Fruit fly (Drosophila melanogaster) whole organism, embryonic: ENCODE results near the gene CG9672.

Experiments used
- CG34376 ChIP-seq: fragments of 200-800 bp; sonication (Bioruptor generic); optimal IDR thresholded peaks from 2 replicates; lab custom pipeline; 2018; ENCODE audit warnings: missing biosample characterization, mild to moderate bottlenecking, missing genetic modification characterization
- CG8765 ChIP-seq: fragments of 200-800 bp; sonication (Bioruptor generic); IDR thresholded peaks from 2 replicates; pipeline ENCODE4 v1.3.6; 2022; ENCODE audit warnings: missing biosample characterization, missing genetic modification characterization
- Hr51 ChIP-seq, 2 experiments: fragments of 200-800 bp; sonication (Bioruptor generic); optimal IDR thresholded peaks; 2 replicates in 1 of 2; 3 replicates in 1 of 2; lab custom pipeline; 2016 to 2018; ENCODE audit warnings: missing biosample characterization in 2 of 2, missing genetic modification characterization in 2 of 2, mild to moderate bottlenecking in 1 of 2, moderate library complexity in 1 of 2
- Oli ChIP-seq: fragments of 200-800 bp; sonication (Bioruptor generic); optimal IDR thresholded peaks from 2 replicates; lab custom pipeline; 2018; ENCODE audit warnings: missing biosample characterization, mild to moderate bottlenecking, missing genetic modification characterization, moderate library complexity
- chm ChIP-seq: fragments of 200-800 bp; sonication (Bioruptor generic); IDR thresholded peaks from 2 replicates; pipeline ENCODE4 v1.3.6; 2022; ENCODE audit warnings: missing biosample characterization, missing genetic modification characterization
- jigr1 ChIP-seq: fragments of 200-800 bp; sonication (Bioruptor generic); IDR thresholded peaks from 3 replicates; pipeline ENCODE4 v1.3.6; 2022; ENCODE audit warnings: missing biosample characterization, missing genetic modification characterization
- nom ChIP-seq: fragments of 200-800 bp; sonication (Bioruptor generic); optimal IDR thresholded peaks from 2 replicates; lab custom pipeline; 2017; ENCODE audit warnings: missing biosample characterization, missing genetic modification characterization, mild to moderate bottlenecking, moderate library complexity, missing genetic modification reagents

dm6 chrX:16683765-16684164, 22.9 kb downstream of the CG9672 start, which contains the start of gene Axs:
- TF ChIP-seq CG8765 (GFP tag; lab: Robert Waterston, UW) = no peak
- TF ChIP-seq Hr51 (GFP tag; optimal IDR thresholded peaks at IDR 0.05; lab: Kevin White, UChicago) = peak in 1 of 2 experiments; percentile 3
- no peak for TF ChIP-seq chm (GFP tag; lab: Robert Waterston, UW)
- TF ChIP-seq Oli (tag; lab: Kevin White, UChicago) = no peak
- no peak for TF ChIP-seq CG34376 (GFP tag; lab: Kevin White, UChicago)
- TF ChIP-seq jigr1 = no peak
- no peak for TF ChIP-seq nom
